Worm (Caenorhabditis elegans) whole organism, L4 larva: ENCODE measurements around the gene ubc-1.

Experiments
- ama-1 ChIP-seq: fragments of 150-350 bp; optimal IDR thresholded peaks from 2 replicates; lab custom pipeline; 2014; ENCODE audit warnings: inconsistent platforms, mixed read lengths
- duxl-1 ChIP-seq: sonication (generic microtip); optimal IDR thresholded peaks from 2 replicates; lab custom pipeline; 2016; ENCODE audit warnings: mild to moderate bottlenecking, missing genetic modification characterization, moderate library complexity, missing compliant biosample characterization; ENCODE audit not compliant: poor library complexity
- fkh-10 ChIP-seq: fragments of 150-350 bp; optimal IDR thresholded peaks from 2 replicates; lab custom pipeline; 2014; ENCODE audit warnings: missing biosample characterization, missing genetic modification reagents, missing genetic modification characterization
- lin-29 ChIP-seq: fragments of 200-800 bp; sonication (Bioruptor generic); IDR thresholded peaks from 2 replicates; pipeline ENCODE4 v1.3.6; 2022; ENCODE audit warnings: missing genetic modification reagents, missing genetic modification characterization, missing compliant biosample characterization
- madf-5 ChIP-seq, 2 experiments: fragments of 200-800 bp; sonication (Bioruptor generic); IDR thresholded peaks; 2 replicates each; pipeline ENCODE4 v1.3.6; 2022; ENCODE audit warnings: missing compliant biosample characterization in 2 of 2, missing genetic modification characterization in 2 of 2
- spr-1 ChIP-seq: sonication (generic microtip); optimal IDR thresholded peaks from 2 replicates; lab custom pipeline; 2016; ENCODE audit warnings: mild to moderate bottlenecking, missing genetic modification characterization, missing compliant biosample characterization
- unc-39 ChIP-seq: sonication (generic microtip); optimal IDR thresholded peaks from 2 replicates; lab custom pipeline; 2017; ENCODE audit warnings: missing biosample characterization, missing genetic modification characterization
- ztf-11 ChIP-seq: fragments of 150-350 bp; optimal IDR thresholded peaks from 2 replicates; lab custom pipeline; 2014; ENCODE audit warnings: missing biosample characterization, missing genetic modification characterization

- TF ChIP-seq duxl-1 (tag; lab: Kevin White, UChicago) (no peak), unc-39 (tag; lab: Kevin White, UChicago) (no peak), lin-29 (GFP tag; lab: Robert Waterston, UW) (no peak), madf-5 (GFP tag; IDR thresholded peaks at IDR 0.05; lab: Robert Waterston, UW) (no peak), ama-1 (lab: Kevin White, UChicago) (no peak), ztf-11 (no peak), spr-1 (tag; lab: Kevin White, UChicago) (no peak), fkh-10 (GFP tag; lab: Kevin White, UChicago) (no peak)
These were observed 22.0 kb upstream of the ubc-1 start, which contains the start of the genes C35B1.9 and C35B1.3 for ce11 chrIV:4080846-4081245.
